Worm (Caenorhabditis elegans) whole organism, L2 larva: ENCODE data around the gene irld-23.

Experiments
- ceh-82 ChIP-seq: fragments of 150-350 bp; optimal IDR thresholded peaks from 2 replicates; lab custom pipeline; 2014; ENCODE audit warnings: missing biosample characterization, missing genetic modification characterization
- lsy-2 ChIP-seq, 2 experiments: fragments of 150-350 bp in 1 of 2; sonication (generic microtip) in 1 of 2; optimal IDR thresholded peaks; 2 replicates each; lab custom pipeline; 2014 to 2017; ENCODE audit warnings: missing biosample characterization in 2 of 2, missing genetic modification characterization in 2 of 2
- mab-5 ChIP-seq: fragments of 150-350 bp; optimal IDR thresholded peaks from 2 replicates; lab custom pipeline; 2014; ENCODE audit warnings: missing biosample characterization, missing genetic modification characterization
- nhr-10 ChIP-seq: sonication (generic microtip); optimal IDR thresholded peaks from 2 replicates; lab custom pipeline; 2017; ENCODE audit warnings: missing biosample characterization, missing genetic modification characterization
- nhr-11 ChIP-seq: fragments of 150-350 bp; optimal IDR thresholded peaks from 2 replicates; lab custom pipeline; 2014; ENCODE audit warnings: missing biosample characterization, missing genetic modification characterization
- nhr-23 ChIP-seq: fragments of 150-350 bp; optimal IDR thresholded peaks from 2 replicates; lab custom pipeline; 2014; ENCODE audit warnings: missing biosample characterization, missing genetic modification reagents, missing genetic modification characterization
- nhr-237 ChIP-seq: fragments of 150-350 bp; optimal IDR thresholded peaks from 2 replicates; lab custom pipeline; 2014; ENCODE audit warnings: missing biosample characterization, missing genetic modification characterization
- nhr-77 ChIP-seq: fragments of 150-350 bp; optimal IDR thresholded peaks from 2 replicates; lab custom pipeline; 2014; ENCODE audit warnings: missing biosample characterization, missing genetic modification characterization
- unc-39 ChIP-seq: fragments of 150-350 bp; optimal IDR thresholded peaks from 2 replicates; lab custom pipeline; 2014; ENCODE audit warnings: missing biosample characterization, missing genetic modification characterization
- unc-62 ChIP-seq: fragments of 150-350 bp; optimal IDR thresholded peaks from 2 replicates; lab custom pipeline; 2014; ENCODE audit warnings: missing biosample characterization, missing genetic modification reagents, missing genetic modification characterization
- ztf-4 ChIP-seq: fragments of 150-350 bp; optimal IDR thresholded peaks from 2 replicates; lab custom pipeline; 2014; ENCODE audit warnings: missing biosample characterization, missing genetic modification characterization

- no peak for TF ChIP-seq unc-62 (GFP tag; lab: Kevin White, UChicago)
- TF ChIP-seq nhr-10 (tag; lab: Kevin White, UChicago), result no peak
- TF ChIP-seq nhr-11 (tag; lab: Kevin White, UChicago), result no peak
- no peak for TF ChIP-seq nhr-237
- TF ChIP-seq nhr-77 (tag; lab: Kevin White, UChicago), result no peak
- no peak for TF ChIP-seq ceh-82 (tag; lab: Kevin White, UChicago)
- TF ChIP-seq nhr-23 (tag; lab: Kevin White, UChicago), result no peak
- no peak for TF ChIP-seq mab-5 (tag; lab: Kevin White, UChicago)
- no peak for TF ChIP-seq ztf-4 (tag; lab: Kevin White, UChicago)
- TF ChIP-seq lsy-2 (tag; optimal IDR thresholded peaks at IDR 0.05; lab: Kevin White, UChicago), result no peak
- TF ChIP-seq unc-39 (tag; lab: Kevin White, UChicago), result no peak
These were observed 15.7 kb downstream of the irld-23 start for ce11 chrX:17064820-17065219.
